Worm (Caenorhabditis elegans) whole organism, young adult: Measurements from ENCODE around the gene atgp-2.

Source experiments
- B0035.1 ChIP-seq: sonication (generic microtip); optimal IDR thresholded peaks from 2 replicates; lab custom pipeline; 2016; ENCODE audit warnings: missing genetic modification characterization, mild to moderate bottlenecking, missing compliant biosample characterization, missing genotype, missing genetic modification reagents
- C06A6.2 ChIP-seq: fragments of 200-800 bp; sonication (Bioruptor generic); conservative IDR thresholded peaks from 2 replicates; pipeline ENCODE4 v1.3.6; 2022; ENCODE audit warnings: missing genetic modification characterization, missing compliant biosample characterization
- F49E8.2 ChIP-seq: sonication (generic microtip); optimal IDR thresholded peaks from 3 replicates; lab custom pipeline; 2017; ENCODE audit warnings: missing genetic modification characterization, mild to moderate bottlenecking, missing compliant biosample characterization, antibody characterized with exemption, moderate library complexity; ENCODE audit not compliant: insufficient read depth
- ama-1 ChIP-seq, 3 experiments: fragments of 150-350 bp in 1 of 3; sonication (generic microtip) in 2 of 3; optimal IDR thresholded peaks; 2 replicates each; lab custom pipeline; 2014 to 2018; ENCODE audit warnings: missing biosample characterization in 2 of 3, missing genetic modification characterization in 2 of 3, missing genetic modification reagents in 2 of 3
- bed-1 ChIP-seq: fragments of 200-800 bp; sonication (Bioruptor generic); IDR thresholded peaks from 2 replicates; pipeline ENCODE4 v1.3.6; 2022; ENCODE audit warnings: missing genetic modification reagents, missing genetic modification characterization, missing compliant biosample characterization
- fkh-3 ChIP-seq: sonication (generic microtip); optimal IDR thresholded peaks from 2 replicates; lab custom pipeline; 2016; ENCODE audit warnings: mild to moderate bottlenecking, missing genetic modification characterization, missing compliant biosample characterization
- hrde-1 ChIP-seq: sonication (generic microtip); optimal IDR thresholded peaks from 2 replicates; lab custom pipeline; 2016; ENCODE audit warnings: missing genetic modification characterization, mild to moderate bottlenecking, missing compliant biosample characterization, moderate library complexity, missing genotype, missing genetic modification reagents, borderline replicate concordance
- let-526 ChIP-seq: fragments of 200-800 bp; sonication (Bioruptor generic); IDR thresholded peaks from 2 replicates; pipeline ENCODE4 v1.3.6; 2022; ENCODE audit warnings: missing genetic modification reagents, missing genetic modification characterization, missing compliant biosample characterization
- nhr-179 ChIP-seq: sonication (generic microtip); optimal IDR thresholded peaks from 2 replicates; lab custom pipeline; 2016; ENCODE audit warnings: mild to moderate bottlenecking, missing genetic modification characterization, missing compliant biosample characterization

ce11 chrII:14634042-14634441 is 9.8 kb downstream of the atgp-2 start:
- no peak for TF ChIP-seq F49E8.2 (tag; lab: Kevin White, UChicago)
- TF ChIP-seq fkh-3 (tag; lab: Kevin White, UChicago): no peak
- no peak for TF ChIP-seq nhr-179
- TF ChIP-seq bed-1 (GFP tag; lab: Robert Waterston, UW): no peak
- no peak for TF ChIP-seq let-526 (GFP tag; lab: Robert Waterston, UW)
- TF ChIP-seq ama-1 (optimal IDR thresholded peaks at IDR 0.05; lab: Kevin White, UChicago): no peak
- TF ChIP-seq ama-1 (GFP tag; optimal IDR thresholded peaks at IDR 0.05; lab: Kevin White, UChicago): no peak
- no peak for TF ChIP-seq C06A6.2
- no peak for TF ChIP-seq B0035.1
- TF ChIP-seq hrde-1 (tag; lab: Kevin White, UChicago): no peak
